Fruit fly (Drosophila melanogaster) whole organism, embryonic: ENCODE results near the gene Mgat4a.

ENCODE experiments used
- B-H2 ChIP-seq: fragments of 200-800 bp; sonication (Bioruptor generic); optimal IDR thresholded peaks from 2 replicates; lab custom pipeline; 2018; ENCODE audit warnings: missing biosample characterization, mild to moderate bottlenecking, missing genetic modification characterization
- CG10209 ChIP-seq: fragments of 200-800 bp; sonication (Bioruptor generic); optimal IDR thresholded peaks from 3 replicates; lab custom pipeline; 2017; ENCODE audit warnings: missing biosample characterization, mild to moderate bottlenecking, missing genetic modification characterization, missing genetic modification reagents
- CG10274 ChIP-seq: fragments of 200-800 bp; sonication (Bioruptor generic); optimal IDR thresholded peaks from 3 replicates; lab custom pipeline; 2017; ENCODE audit warnings: missing biosample characterization, mild to moderate bottlenecking, missing genetic modification characterization
- CG10565 ChIP-seq: fragments of 200-800 bp; sonication (Bioruptor generic); optimal IDR thresholded peaks from 3 replicates; lab custom pipeline; 2016; ENCODE audit warnings: missing biosample characterization, mild to moderate bottlenecking, missing genetic modification characterization
- CG11398 ChIP-seq: fragments of 200-800 bp; sonication (Bioruptor generic); optimal IDR thresholded peaks from 2 replicates; lab custom pipeline; 2016; ENCODE audit warnings: missing biosample characterization, missing genetic modification characterization
- CG11695 ChIP-seq: fragments of 200-800 bp; sonication (Bioruptor generic); IDR thresholded peaks from 3 replicates; pipeline ENCODE4 v1.3.6; 2022; ENCODE audit warnings: missing biosample characterization, missing genetic modification characterization
- CG16813 ChIP-seq: fragments of 200-800 bp; sonication (Bioruptor generic); IDR thresholded peaks from 3 replicates; pipeline ENCODE4 v1.3.6; 2022; ENCODE audit warnings: missing biosample characterization, missing genetic modification characterization; ENCODE audit not compliant: partially characterized antibody
- CG17359 ChIP-seq: fragments of 200-800 bp; sonication (Bioruptor generic); optimal IDR thresholded peaks from 3 replicates; lab custom pipeline; 2018; ENCODE audit warnings: missing biosample characterization, mild to moderate bottlenecking, missing genetic modification characterization, moderate library complexity
- CG2199 ChIP-seq: fragments of 200-800 bp; sonication (Bioruptor generic); IDR thresholded peaks from 3 replicates; pipeline ENCODE4 v1.3.6; 2022; ENCODE audit warnings: missing biosample characterization, missing genetic modification characterization
- CG2875 ChIP-seq: fragments of 200-800 bp; sonication (Bioruptor generic); optimal IDR thresholded peaks from 2 replicates; lab custom pipeline; 2017; ENCODE audit warnings: missing biosample characterization, mild to moderate bottlenecking, missing genetic modification characterization, missing genetic modification reagents
- CG30020 ChIP-seq: fragments of 200-800 bp; optimal IDR thresholded peaks from 2 replicates; lab custom pipeline; 2019; ENCODE audit warnings: missing biosample characterization, mild to moderate bottlenecking, missing genetic modification characterization, moderate library complexity
- CG32772 ChIP-seq: fragments of 200-800 bp; sonication (Bioruptor generic); IDR thresholded peaks from 2 replicates; pipeline ENCODE4 v1.3.6; 2022; ENCODE audit warnings: missing biosample characterization, missing genetic modification characterization
- CG34376 ChIP-seq: fragments of 200-800 bp; sonication (Bioruptor generic); optimal IDR thresholded peaks from 2 replicates; lab custom pipeline; 2018; ENCODE audit warnings: missing biosample characterization, mild to moderate bottlenecking, missing genetic modification characterization
- CG3995 ChIP-seq: fragments of 200-800 bp; sonication (Bioruptor generic); optimal IDR thresholded peaks from 3 replicates; lab custom pipeline; 2016; ENCODE audit warnings: missing biosample characterization, missing genetic modification characterization
- CG6683 ChIP-seq: fragments of 200-800 bp; sonication (Bioruptor generic); optimal IDR thresholded peaks from 2 replicates; lab custom pipeline; 2017; ENCODE audit warnings: missing biosample characterization, mild to moderate bottlenecking, missing genetic modification characterization, missing genetic modification reagents
- CG6791 ChIP-seq: fragments of 200-800 bp; sonication (Bioruptor generic); IDR thresholded peaks from 3 replicates; pipeline ENCODE4 v1.3.6; 2022; ENCODE audit warnings: missing biosample characterization, missing genetic modification characterization; ENCODE audit not compliant: partially characterized antibody
- CG7556 ChIP-seq: fragments of 200-800 bp; sonication (Bioruptor generic); optimal IDR thresholded peaks from 2 replicates; lab custom pipeline; 2017; ENCODE audit warnings: missing biosample characterization, mild to moderate bottlenecking, missing genetic modification characterization
- CG8359 ChIP-seq: fragments of 200-800 bp; sonication (Bioruptor generic); optimal IDR thresholded peaks from 2 replicates; lab custom pipeline; 2017; ENCODE audit warnings: missing biosample characterization, mild to moderate bottlenecking, missing genetic modification characterization, borderline replicate concordance
- E2f1 ChIP-seq: fragments of 200-800 bp; sonication (Bioruptor generic); IDR thresholded peaks from 2 replicates; pipeline ENCODE4 v1.3.6; 2022; ENCODE audit warnings: missing biosample characterization, missing genetic modification characterization
- ERR ChIP-seq: fragments of 200-800 bp; sonication (Bioruptor generic); optimal IDR thresholded peaks from 2 replicates; lab custom pipeline; 2016; ENCODE audit warnings: missing biosample characterization, missing genetic modification characterization
- Myb ChIP-seq: fragments of 200-800 bp; sonication (Bioruptor generic); optimal IDR thresholded peaks from 2 replicates; lab custom pipeline; 2016; ENCODE audit warnings: missing biosample characterization, missing genetic modification characterization
- Trl ChIP-seq, 3 experiments: fragments of >200 bp in 2 of 3; fragments of 200-800 bp in 1 of 3; sonication (Bioruptor generic) in 1 of 3; optimal IDR thresholded peaks; 2 replicates in 1 of 3; 3 replicates in 2 of 3; lab custom pipeline; 2016 to 2017; ENCODE audit warnings: missing biosample characterization in 1 of 3, missing genetic modification characterization in 1 of 3
- ap ChIP-seq: fragments of 200-800 bp; sonication (Bioruptor generic); IDR thresholded peaks from 2 replicates; pipeline ENCODE4 v1.3.6; 2022; ENCODE audit warnings: missing biosample characterization, missing genetic modification characterization
- ara ChIP-seq: fragments of 200-800 bp; sonication (Bioruptor generic); IDR thresholded peaks from 2 replicates; pipeline ENCODE4 v1.3.6; 2022; ENCODE audit warnings: missing biosample characterization, missing genetic modification characterization
- ase ChIP-seq: fragments of 200-800 bp; sonication (Bioruptor generic); IDR thresholded peaks from 3 replicates; pipeline ENCODE4 v1.3.6; 2022; ENCODE audit warnings: missing biosample characterization, missing genetic modification characterization
- ato ChIP-seq: fragments of 200-800 bp; sonication (Bioruptor generic); IDR thresholded peaks from 2 replicates; pipeline ENCODE4 v1.3.6; 2022; ENCODE audit warnings: missing biosample characterization, missing genetic modification characterization; ENCODE audit not compliant: partially characterized antibody
- br ChIP-seq: fragments of >200 bp; optimal IDR thresholded peaks from 2 replicates; lab custom pipeline; 2017
- chm ChIP-seq: fragments of 200-800 bp; sonication (Bioruptor generic); IDR thresholded peaks from 2 replicates; pipeline ENCODE4 v1.3.6; 2022; ENCODE audit warnings: missing biosample characterization, missing genetic modification characterization
- chn ChIP-seq: fragments of 200-800 bp; sonication (Bioruptor generic); optimal IDR thresholded peaks from 2 replicates; lab custom pipeline; 2016; ENCODE audit warnings: missing biosample characterization, missing genetic modification characterization
- emc ChIP-seq: fragments of 200-800 bp; sonication (Bioruptor generic); optimal IDR thresholded peaks from 2 replicates; lab custom pipeline; 2016; ENCODE audit warnings: missing biosample characterization, missing genetic modification characterization
- gsb ChIP-seq: fragments of 200-800 bp; sonication (Bioruptor generic); IDR thresholded peaks from 2 replicates; pipeline ENCODE4 v1.3.6; 2022; ENCODE audit warnings: missing biosample characterization, missing genetic modification characterization
- h ChIP-seq: fragments of >200 bp; optimal IDR thresholded peaks from 2 replicates; lab custom pipeline; 2017
- hkb ChIP-seq, 2 experiments: fragments of 200-800 bp in 1 of 2; fragments of >200 bp in 1 of 2; sonication (Bioruptor generic) in 1 of 2; IDR thresholded peaks in 1 of 2; optimal IDR thresholded peaks in 1 of 2; 2 replicates each; pipeline versions ENCODE4 v1.3.6 to Lab custom; 2017 to 2022; ENCODE audit warnings: missing biosample characterization in 1 of 2, missing genetic modification characterization in 1 of 2
- ind ChIP-seq: fragments of 200-800 bp; sonication (Bioruptor generic); optimal IDR thresholded peaks from 3 replicates; lab custom pipeline; 2016; ENCODE audit warnings: missing biosample characterization, missing genetic modification characterization
- jing ChIP-seq: fragments of 200-800 bp; sonication (Bioruptor generic); optimal IDR thresholded peaks from 2 replicates; lab custom pipeline; 2018; ENCODE audit warnings: missing biosample characterization, mild to moderate bottlenecking, missing genetic modification characterization
- mam ChIP-seq: fragments of 200-800 bp; sonication (Bioruptor generic); optimal IDR thresholded peaks from 3 replicates; lab custom pipeline; 2016; ENCODE audit warnings: missing biosample characterization, missing genetic modification characterization
- pfk ChIP-seq: fragments of 200-800 bp; sonication (Bioruptor generic); optimal IDR thresholded peaks from 2 replicates; lab custom pipeline; 2018; ENCODE audit warnings: missing biosample characterization, mild to moderate bottlenecking, missing genetic modification characterization, moderate library complexity
- pros ChIP-seq: fragments of 200-800 bp; sonication (Bioruptor generic); optimal IDR thresholded peaks from 3 replicates; lab custom pipeline; 2019; ENCODE audit warnings: missing biosample characterization, mild to moderate bottlenecking, missing genetic modification characterization, moderate library complexity
- psq ChIP-seq: fragments of 200-800 bp; sonication (Bioruptor generic); optimal IDR thresholded peaks from 2 replicates; lab custom pipeline; 2017; ENCODE audit warnings: missing biosample characterization, missing genetic modification characterization
- sna ChIP-seq: fragments of 200-800 bp; sonication (Bioruptor generic); IDR thresholded peaks from 2 replicates; pipeline ENCODE4 v1.3.6; 2022; ENCODE audit warnings: missing biosample characterization, missing genetic modification characterization; ENCODE audit not compliant: partially characterized antibody
- ssp ChIP-seq: fragments of 200-800 bp; sonication (Bioruptor generic); IDR thresholded peaks from 2 replicates; pipeline ENCODE4 v1.3.6; 2022; ENCODE audit warnings: missing biosample characterization, missing genetic modification characterization
- unc-4 ChIP-seq: fragments of 200-800 bp; sonication (Bioruptor generic); IDR thresholded peaks from 2 replicates; pipeline ENCODE4 v1.3.6; 2022; ENCODE audit warnings: missing biosample characterization, missing genetic modification characterization; ENCODE audit not compliant: partially characterized antibody
- unpg ChIP-seq: fragments of 200-800 bp; sonication (Bioruptor generic); optimal IDR thresholded peaks from 3 replicates; lab custom pipeline; 2018; ENCODE audit warnings: missing biosample characterization, mild to moderate bottlenecking, missing genetic modification characterization, moderate library complexity
- wdn ChIP-seq: fragments of 200-800 bp; sonication (Bioruptor generic); IDR thresholded peaks from 2 replicates; pipeline ENCODE4 v1.3.6; 2022; ENCODE audit warnings: missing biosample characterization, missing genetic modification characterization
- z ChIP-seq: fragments of 200-800 bp; sonication (Bioruptor generic); IDR thresholded peaks from 3 replicates; pipeline ENCODE4 v1.3.6; 2022; ENCODE audit warnings: missing biosample characterization, missing genetic modification characterization

The Mgat4a gene

DNA sequence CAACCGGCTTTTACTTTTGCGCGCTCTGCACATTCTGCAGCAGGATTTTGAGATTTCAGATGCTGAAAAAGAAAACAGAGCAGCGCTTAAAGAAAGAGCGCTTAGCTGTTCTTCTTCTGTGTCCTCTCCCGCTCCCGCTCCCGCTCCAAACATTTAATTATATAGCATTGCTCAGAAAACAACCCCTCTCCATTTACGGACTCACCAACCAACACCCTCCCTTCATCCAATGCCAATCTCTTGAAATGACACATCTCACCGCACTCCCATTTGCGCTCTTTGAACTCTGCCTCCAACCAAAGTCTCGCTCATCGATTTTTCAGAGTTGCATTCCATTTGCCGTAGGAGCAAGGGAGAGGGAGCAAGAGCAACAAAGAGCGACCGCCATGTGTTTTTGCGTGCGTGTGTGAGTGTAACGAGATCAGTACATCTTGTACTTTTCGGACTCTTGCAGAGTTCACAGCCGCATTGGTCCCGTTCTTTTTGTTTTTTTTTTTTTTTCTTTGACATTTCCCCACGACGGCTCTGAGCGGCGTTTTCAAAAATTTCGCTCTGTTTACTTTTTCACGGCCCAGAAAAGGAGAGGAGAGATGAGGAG, 6.7 kb upstream of the Mgat4a start (continued):
- TF ChIP-seq CG6791 (GFP tag; lab: Robert Waterston, UW) (peak; percentile 44; the same call in 1 of the 3 replicates), E2f1 (peak; percentile 35; the same call in 1 of the 2 replicates), Trl (optimal IDR thresholded peaks at IDR 0.05; lab: Kevin White, UChicago) (peak; percentile 100), Trl (GFP tag; optimal IDR thresholded peaks at IDR 0.05; lab: Kevin White, UChicago) (peak; percentile 61), ssp (GFP tag; lab: Robert Waterston, UW) (no peak), CG10274 (GFP tag; lab: Kevin White, UChicago) (no peak), CG16813 (GFP tag; lab: Robert Waterston, UW) (peak; percentile 22; the same call in 1 of the 3 replicates), sna (GFP tag; lab: Robert Waterston, UW) (peak; percentile 75; the same call in 1 of the 2 replicates), CG34376 (GFP tag; lab: Kevin White, UChicago) (peak; percentile 56), ERR (GFP tag; lab: Kevin White, UChicago) (no peak), CG32772 (GFP tag; lab: Robert Waterston, UW) (peak; percentile 86), ara (GFP tag; lab: Robert Waterston, UW) (no peak), CG7556 (GFP tag; lab: Kevin White, UChicago) (no peak), CG2199 (GFP tag; lab: Robert Waterston, UW) (0 out of 3 replicates have a peak, but pooled peaks have one; percentile 14), CG17359 (tag; lab: Kevin White, UChicago) (peak; percentile 61), ase (GFP tag; lab: Robert Waterston, UW) (no peak)

dm6 chr3L:14755951-14756723, 5.7 kb upstream of the Mgat4a start:
- TF ChIP-seq ap (GFP tag; lab: Robert Waterston, UW) (peak; percentile 42), ind (GFP tag; lab: Kevin White, UChicago) (peak; percentile 87), z (GFP tag; lab: Robert Waterston, UW) (peak; percentile 95), Trl (optimal IDR thresholded peaks at IDR 0.05; lab: Kevin White, UChicago) (peak; percentile 98 to 100), Trl (GFP tag; optimal IDR thresholded peaks at IDR 0.05; lab: Kevin White, UChicago) (no peak), CG30020 (peak; percentile 50), wdn (GFP tag; lab: Robert Waterston, UW) (peak; percentile 54; the same call in 1 of the 2 replicates), CG11695 (GFP tag; lab: Robert Waterston, UW) (peak; percentile 87; the same call in 2 of the 3 replicates), CG8359 (GFP tag; lab: Kevin White, UChicago) (peak; percentile 71), CG11398 (no peak), unc-4 (0 out of 2 replicates have a peak, but pooled peaks have one; percentile 29), emc (peak; percentile 54), CG6683 (GFP tag; lab: Kevin White, UChicago) (peak; percentile 75), psq (peak; percentile 43), chn (GFP tag; lab: Kevin White, UChicago) (peak; percentile 66), Myb (peak; percentile 42), B-H2 (GFP tag; lab: Kevin White, UChicago) (peak; percentile 40), pfk (GFP tag; lab: Kevin White, UChicago) (no peak), CG2875 (peak; percentile 70), br (lab: Kevin White, UChicago) (no peak), CG32772 (GFP tag; lab: Robert Waterston, UW) (peak; percentile 80; the same call in 1 of the 2 replicates), pros (GFP tag; lab: Kevin White, UChicago) (peak; percentile 82), ato (GFP tag; lab: Robert Waterston, UW) (0 out of 2 replicates have a peak, but pooled peaks have one; percentile 20), CG3995 (GFP tag; lab: Kevin White, UChicago) (peak; percentile 34), CG10565 (peak; percentile 27), CG10209 (GFP tag; lab: Kevin White, UChicago) (peak; percentile 93), unpg (peak; percentile 80), jing (GFP tag; lab: Kevin White, UChicago) (no peak), gsb (GFP tag; lab: Robert Waterston, UW) (peak; percentile 79), h (lab: Kevin White, UChicago) (no peak), chm (GFP tag; lab: Robert Waterston, UW) (no peak; the same call in 1 of the 2 replicates), hkb (optimal IDR thresholded peaks at IDR 0.05; lab: Kevin White, UChicago) (no peak), hkb (GFP tag; IDR thresholded peaks at IDR 0.05; lab: Robert Waterston, UW) (peak; percentile 77), mam (GFP tag; lab: Kevin White, UChicago) (peak; percentile 84)
